Fruit fly (Drosophila melanogaster) whole organism, embryonic: ENCODE measurements around the gene CG42824.
A peak's percentile ranks its signal among the peaks of the same experiment; 100 is the strongest.

Source experiments
- B-H1 ChIP-seq: fragments of 200-800 bp; sonication (Bioruptor generic); IDR thresholded peaks from 3 replicates; pipeline ENCODE4 v1.3.6; 2022; ENCODE audit warnings: missing biosample characterization, missing genetic modification characterization
- CG10267 ChIP-seq: fragments of 200-800 bp; sonication (Bioruptor generic); optimal IDR thresholded peaks from 2 replicates; lab custom pipeline; 2018; ENCODE audit warnings: missing biosample characterization, mild to moderate bottlenecking, missing genetic modification characterization, moderate library complexity
- CG11247 ChIP-seq: fragments of 200-800 bp; sonication (Bioruptor generic); IDR thresholded peaks from 2 replicates; pipeline ENCODE4 v1.3.6; 2022; ENCODE audit warnings: missing biosample characterization, missing genetic modification characterization
- CG11398 ChIP-seq: fragments of 200-800 bp; sonication (Bioruptor generic); optimal IDR thresholded peaks from 2 replicates; lab custom pipeline; 2016; ENCODE audit warnings: missing biosample characterization, missing genetic modification characterization
- CG1233 ChIP-seq: fragments of 200-800 bp; sonication (Bioruptor generic); optimal IDR thresholded peaks from 4 replicates; lab custom pipeline; 2018; ENCODE audit warnings: missing biosample characterization, mild to moderate bottlenecking, missing genetic modification characterization
- CG13775 ChIP-seq: fragments of 200-800 bp; sonication (Bioruptor generic); optimal IDR thresholded peaks from 3 replicates; lab custom pipeline; 2017; ENCODE audit warnings: missing biosample characterization, mild to moderate bottlenecking, missing genetic modification characterization
- CG16779 ChIP-seq: fragments of 200-800 bp; sonication (Bioruptor generic); IDR thresholded peaks from 2 replicates; pipeline ENCODE4 v1.3.6; 2022; ENCODE audit warnings: missing biosample characterization, missing genetic modification characterization
- CG17359 ChIP-seq: fragments of 200-800 bp; sonication (Bioruptor generic); optimal IDR thresholded peaks from 3 replicates; lab custom pipeline; 2018; ENCODE audit warnings: missing biosample characterization, mild to moderate bottlenecking, missing genetic modification characterization, moderate library complexity
- CG18262 ChIP-seq: fragments of 200-800 bp; optimal IDR thresholded peaks from 3 replicates; lab custom pipeline; 2019; ENCODE audit warnings: missing biosample characterization, mild to moderate bottlenecking, missing genetic modification characterization, moderate library complexity
- CG3065 ChIP-seq: fragments of 200-800 bp; sonication (Bioruptor generic); optimal IDR thresholded peaks from 2 replicates; lab custom pipeline; 2016; ENCODE audit warnings: missing biosample characterization, missing genetic modification characterization
- CG3281 ChIP-seq: fragments of 200-800 bp; sonication (Bioruptor generic); optimal IDR thresholded peaks from 3 replicates; lab custom pipeline; 2017; ENCODE audit warnings: missing biosample characterization, mild to moderate bottlenecking, missing genetic modification characterization
- CG34422 ChIP-seq: fragments of 200-800 bp; sonication (Bioruptor generic); IDR thresholded peaks from 3 replicates; pipeline ENCODE4 v1.3.6; 2022; ENCODE audit warnings: missing biosample characterization, missing genetic modification characterization
- CG4282 ChIP-seq: fragments of 200-800 bp; sonication (Bioruptor generic); optimal IDR thresholded peaks from 2 replicates; lab custom pipeline; 2016; ENCODE audit warnings: missing biosample characterization, missing genetic modification characterization
- CG5180 ChIP-seq: fragments of 200-800 bp; sonication (Bioruptor generic); optimal IDR thresholded peaks from 3 replicates; lab custom pipeline; 2017; ENCODE audit warnings: missing biosample characterization, missing genetic modification characterization, mild to moderate bottlenecking, moderate library complexity, missing genetic modification reagents
- CG7271 ChIP-seq: fragments of 200-800 bp; sonication (Bioruptor generic); optimal IDR thresholded peaks from 2 replicates; lab custom pipeline; 2018; ENCODE audit warnings: missing biosample characterization, mild to moderate bottlenecking, missing genetic modification characterization, moderate library complexity
- CG8388 ChIP-seq: fragments of 200-800 bp; sonication (Bioruptor generic); optimal IDR thresholded peaks from 2 replicates; lab custom pipeline; 2019; ENCODE audit warnings: missing biosample characterization, mild to moderate bottlenecking, missing genetic modification characterization, moderate library complexity
- CkIIα-i1 ChIP-seq: fragments of 200-800 bp; sonication (Bioruptor generic); IDR thresholded peaks from 2 replicates; pipeline ENCODE4 v1.3.6; 2022; ENCODE audit warnings: missing biosample characterization, missing genetic modification characterization
- Dip2 ChIP-seq: fragments of 200-800 bp; sonication (Bioruptor generic); IDR thresholded peaks from 2 replicates; pipeline ENCODE4 v1.3.6; 2022; ENCODE audit warnings: missing biosample characterization, missing genetic modification characterization
- Dip3 ChIP-seq: fragments of 200-800 bp; sonication (Bioruptor generic); optimal IDR thresholded peaks from 3 replicates; lab custom pipeline; 2016; ENCODE audit warnings: missing biosample characterization, missing genetic modification characterization
- Eip74EF ChIP-seq, 2 experiments: fragments of 200-800 bp in 1 of 2; fragments of >200 bp in 1 of 2; sonication (Bioruptor generic) in 1 of 2; optimal IDR thresholded peaks; 2 replicates each; lab custom pipeline; 2017 to 2019; ENCODE audit warnings: missing biosample characterization in 2 of 2, missing genetic modification characterization in 2 of 2, mild to moderate bottlenecking in 1 of 2, moderate library complexity in 1 of 2
- Ets65A ChIP-seq: fragments of 200-800 bp; sonication (Bioruptor generic); peaks from one replicate; lab custom pipeline; 2016; ENCODE audit warnings: missing biosample characterization, missing genetic modification characterization
- Hr78 ChIP-seq, 2 experiments: fragments of 200-800 bp in 1 of 2; fragments of >200 bp in 1 of 2; sonication (Bioruptor generic) in 1 of 2; optimal IDR thresholded peaks; 2 replicates each; lab custom pipeline; 2017 to 2019; ENCODE audit warnings: missing biosample characterization in 2 of 2, missing genetic modification characterization in 2 of 2, mild to moderate bottlenecking in 1 of 2, moderate library complexity in 1 of 2
- MESR4 ChIP-seq: fragments of 200-800 bp; sonication (Bioruptor generic); optimal IDR thresholded peaks from 2 replicates; lab custom pipeline; 2018; ENCODE audit warnings: missing biosample characterization, mild to moderate bottlenecking, missing genetic modification characterization, moderate library complexity
- MTF-1 ChIP-seq: fragments of 200-800 bp; sonication (Bioruptor generic); optimal IDR thresholded peaks from 2 replicates; lab custom pipeline; 2018; ENCODE audit warnings: missing biosample characterization, mild to moderate bottlenecking, missing genetic modification characterization, borderline replicate concordance
- NC2β ChIP-seq: fragments of 200-800 bp; sonication (Bioruptor generic); optimal IDR thresholded peaks from 2 replicates; lab custom pipeline; 2016; ENCODE audit warnings: missing biosample characterization, missing genetic modification characterization
- Nf-YC ChIP-seq: fragments of 200-800 bp; optimal IDR thresholded peaks from 3 replicates; lab custom pipeline; 2019; ENCODE audit warnings: missing biosample characterization, mild to moderate bottlenecking, missing genetic modification characterization, moderate library complexity
- Oaz ChIP-seq: fragments of 200-800 bp; sonication (Bioruptor generic); IDR thresholded peaks from 2 replicates; pipeline ENCODE4 v1.3.6; 2022; ENCODE audit warnings: missing biosample characterization, missing genetic modification characterization
- Side ChIP-seq: fragments of 200-800 bp; sonication (Bioruptor generic); optimal IDR thresholded peaks from 2 replicates; lab custom pipeline; 2016; ENCODE audit warnings: missing biosample characterization, missing genetic modification characterization
- Sry-β ChIP-seq: fragments of 200-800 bp; sonication (Bioruptor generic); optimal IDR thresholded peaks from 2 replicates; lab custom pipeline; 2018; ENCODE audit warnings: missing biosample characterization, mild to moderate bottlenecking, missing genetic modification characterization, moderate library complexity
- Ssrp ChIP-seq: fragments of 200-800 bp; sonication (Bioruptor generic); optimal IDR thresholded peaks from 2 replicates; lab custom pipeline; 2018; ENCODE audit warnings: missing biosample characterization, mild to moderate bottlenecking, missing genetic modification characterization, moderate library complexity
- cas ChIP-seq: fragments of 200-800 bp; sonication (Bioruptor generic); IDR thresholded peaks from 2 replicates; pipeline ENCODE4 v1.3.6; 2022; ENCODE audit warnings: missing biosample characterization, missing genetic modification characterization
- cato ChIP-seq: fragments of 200-800 bp; sonication (Bioruptor generic); optimal IDR thresholded peaks from 2 replicates; lab custom pipeline; 2016; ENCODE audit warnings: missing biosample characterization, missing genetic modification characterization, borderline replicate concordance
- chn ChIP-seq: fragments of 200-800 bp; sonication (Bioruptor generic); optimal IDR thresholded peaks from 2 replicates; lab custom pipeline; 2016; ENCODE audit warnings: missing biosample characterization, missing genetic modification characterization
- crc ChIP-seq: fragments of 200-800 bp; sonication (Bioruptor generic); optimal IDR thresholded peaks from 2 replicates; lab custom pipeline; 2016; ENCODE audit warnings: missing biosample characterization, missing genetic modification characterization
- crol ChIP-seq: fragments of 200-800 bp; sonication (Bioruptor generic); IDR thresholded peaks from 2 replicates; pipeline ENCODE4 v1.3.6; 2022; ENCODE audit warnings: missing biosample characterization, missing genetic modification characterization
- dpn ChIP-seq, 2 experiments: fragments of 200-800 bp; sonication (Bioruptor generic); optimal IDR thresholded peaks; 3 replicates each; lab custom pipeline; 2016; ENCODE audit warnings: missing biosample characterization in 2 of 2, missing genetic modification characterization in 2 of 2
- fd64A ChIP-seq: fragments of 200-800 bp; sonication (Bioruptor generic); optimal IDR thresholded peaks from 3 replicates; lab custom pipeline; 2018; ENCODE audit warnings: missing biosample characterization, mild to moderate bottlenecking, missing genetic modification characterization
- fu2 ChIP-seq: fragments of 200-800 bp; sonication (Bioruptor generic); optimal IDR thresholded peaks from 2 replicates; lab custom pipeline; 2016; ENCODE audit warnings: missing biosample characterization, missing genetic modification characterization
- hb ChIP-seq: fragments of 200-800 bp; sonication (Bioruptor generic); IDR thresholded peaks from 3 replicates; pipeline ENCODE4 v1.3.6; 2022; ENCODE audit warnings: missing biosample characterization, missing genetic modification characterization; ENCODE audit not compliant: partially characterized antibody
- jumu ChIP-seq: fragments of 200-800 bp; sonication (Bioruptor generic); optimal IDR thresholded peaks from 3 replicates; lab custom pipeline; 2016; ENCODE audit warnings: missing biosample characterization, missing genetic modification characterization
- phol ChIP-seq: fragments of 200-800 bp; sonication (Bioruptor generic); optimal IDR thresholded peaks from 3 replicates; lab custom pipeline; 2018; ENCODE audit warnings: missing biosample characterization, mild to moderate bottlenecking, missing genetic modification characterization, moderate library complexity
- row ChIP-seq: fragments of 200-800 bp; sonication (Bioruptor generic); IDR thresholded peaks from 3 replicates; pipeline ENCODE4 v1.3.6; 2022; ENCODE audit warnings: missing biosample characterization, missing genetic modification characterization
- run ChIP-seq: fragments of 200-800 bp; sonication (Bioruptor generic); optimal IDR thresholded peaks from 3 replicates; lab custom pipeline; 2018; ENCODE audit warnings: missing biosample characterization, mild to moderate bottlenecking, missing genetic modification characterization
- salm ChIP-seq: fragments of 200-800 bp; sonication (Bioruptor generic); optimal IDR thresholded peaks from 2 replicates; lab custom pipeline; 2018; ENCODE audit warnings: missing biosample characterization, mild to moderate bottlenecking, missing genetic modification characterization
- stwl ChIP-seq: fragments of 200-800 bp; sonication (Bioruptor generic); optimal IDR thresholded peaks from 3 replicates; lab custom pipeline; 2018; ENCODE audit warnings: missing biosample characterization, mild to moderate bottlenecking, missing genetic modification characterization, moderate library complexity
- sug ChIP-seq: fragments of 200-800 bp; optimal IDR thresholded peaks from 2 replicates; lab custom pipeline; 2019; ENCODE audit warnings: missing biosample characterization, mild to moderate bottlenecking, missing genetic modification characterization, moderate library complexity
- tin ChIP-seq: fragments of 200-800 bp; sonication (Bioruptor generic); optimal IDR thresholded peaks from 3 replicates; lab custom pipeline; 2016; ENCODE audit warnings: missing biosample characterization, missing genetic modification characterization
- tup ChIP-seq: fragments of 200-800 bp; sonication (Bioruptor generic); optimal IDR thresholded peaks from 2 replicates; lab custom pipeline; 2016; ENCODE audit warnings: missing biosample characterization, mild to moderate bottlenecking, missing genetic modification characterization, moderate library complexity
- zen ChIP-seq: fragments of 200-800 bp; sonication (Bioruptor generic); optimal IDR thresholded peaks from 3 replicates; lab custom pipeline; 2018; ENCODE audit warnings: missing biosample characterization, mild to moderate bottlenecking, missing genetic modification characterization, moderate library complexity

Gene CG42824

dm6 chr3R:17391313-17391845 is 14.9 kb downstream of the CG42824 start, which contains the start of the genes Brf and sds22 (continued):
- TF ChIP-seq B-H1 (GFP tag; lab: Robert Waterston, UW) (peak; percentile 85), hb (GFP tag; lab: Robert Waterston, UW) (no peak), MTF-1 (peak; percentile 74), Side (GFP tag; lab: Kevin White, UChicago) (peak; percentile 94), fd64A (GFP tag; lab: Kevin White, UChicago) (peak; percentile 63), Oaz (GFP tag; lab: Robert Waterston, UW) (peak; percentile 84), CG11398 (peak; percentile 90), stwl (tag; lab: Kevin White, UChicago) (peak; percentile 90), chn (GFP tag; lab: Kevin White, UChicago) (peak; percentile 97), CG8388 (peak; percentile 93), CG11247 (GFP tag; lab: Robert Waterston, UW) (peak; percentile 92), CG13775 (peak; percentile 96), crol (GFP tag; lab: Robert Waterston, UW) (no peak; the same call in 1 of the 2 replicates), zen (tag; lab: Kevin White, UChicago) (peak; percentile 96), Sry-β (GFP tag; lab: Kevin White, UChicago) (peak; percentile 76), Nf-YC (tag; lab: Kevin White, UChicago) (peak; percentile 89), CkIIα-i1 (GFP tag; lab: Robert Waterston, UW) (no peak), Eip74EF (GFP tag; optimal IDR thresholded peaks at IDR 0.05; lab: Kevin White, UChicago) (peak in 1 of 2 experiments; percentile 82), phol (tag; lab: Kevin White, UChicago) (peak; percentile 96), CG16779 (GFP tag; lab: Robert Waterston, UW) (0 out of 2 replicates have a peak, but pooled peaks have one; percentile 47), cato (GFP tag; lab: Kevin White, UChicago) (peak; percentile 89), jumu (GFP tag; lab: Kevin White, UChicago) (peak; percentile 94), CG10267 (tag; lab: Kevin White, UChicago) (peak; percentile 100), CG34422 (GFP tag; lab: Robert Waterston, UW) (peak; percentile 97), CG5180 (GFP tag; lab: Kevin White, UChicago) (peak; percentile 74), CG7271 (peak; percentile 80), CG3065 (GFP tag; lab: Kevin White, UChicago) (peak; percentile 93), run (peak; percentile 47), Dip2 (GFP tag; lab: Robert Waterston, UW) (peak; percentile 46; the same call in 1 of the 2 replicates), row (GFP tag; lab: Robert Waterston, UW) (peak; percentile 98), salm (peak; percentile 78), fu2 (GFP tag; lab: Kevin White, UChicago) (peak; percentile 96), Ssrp (tag; lab: Kevin White, UChicago) (peak; percentile 96), sug (tag; lab: Kevin White, UChicago) (peak; percentile 97), crc (GFP tag; lab: Kevin White, UChicago) (peak; percentile 88), CG3281 (GFP tag; lab: Kevin White, UChicago) (peak; percentile 94), CG1233 (GFP tag; lab: Kevin White, UChicago) (peak; percentile 95), dpn (GFP tag; optimal IDR thresholded peaks at IDR 0.05; lab: Kevin White, UChicago) (peak; percentile 97), cas (GFP tag; lab: Robert Waterston, UW) (peak; percentile 67), Hr78 (GFP tag; optimal IDR thresholded peaks at IDR 0.05; lab: Kevin White, UChicago) (peak in 1 of 2 experiments; percentile 77), MESR4 (GFP tag; lab: Kevin White, UChicago) (peak; percentile 36), NC2β (GFP tag; lab: Kevin White, UChicago) (peak; percentile 95), CG4282 (GFP tag; lab: Kevin White, UChicago) (peak; percentile 90), CG18262 (tag; lab: Kevin White, UChicago) (peak; percentile 94), tin (GFP tag; lab: Kevin White, UChicago) (peak; percentile 98), CG17359 (tag; lab: Kevin White, UChicago) (peak; percentile 92), Dip3 (GFP tag; lab: Kevin White, UChicago) (peak; percentile 97), tup (GFP tag; lab: Kevin White, UChicago) (peak; percentile 93), Ets65A (GFP tag; lab: Kevin White, UChicago) (peak; percentile 99)
